Fruit fly (Drosophila melanogaster) whole organism, pupa: ENCODE data around the gene ATPsynCF6.
A peak's percentile ranks its signal among the peaks of the same experiment; 100 is the strongest.

Experiments used
- CG10348 ChIP-seq: fragments of 200-800 bp; sonication (Bioruptor generic); IDR thresholded peaks from 2 replicates; pipeline ENCODE4 v1.3.6; 2022; ENCODE audit warnings: missing biosample characterization, missing genetic modification characterization
- CG12605 ChIP-seq: fragments of 200-800 bp; sonication (Bioruptor generic); IDR thresholded peaks from 2 replicates; pipeline ENCODE4 v1.3.6; 2022; ENCODE audit warnings: missing biosample characterization, missing genetic modification characterization
- CG13204 ChIP-seq: fragments of 200-800 bp; sonication (Bioruptor generic); optimal IDR thresholded peaks from 2 replicates; lab custom pipeline; 2018; ENCODE audit warnings: missing biosample characterization, mild to moderate bottlenecking, missing genetic modification characterization, moderate library complexity
- CG17806 ChIP-seq: fragments of 200-800 bp; sonication (Bioruptor generic); optimal IDR thresholded peaks from 2 replicates; lab custom pipeline; 2018; ENCODE audit warnings: missing biosample characterization, mild to moderate bottlenecking, missing genetic modification characterization, moderate library complexity
- CG32121 ChIP-seq: fragments of 200-800 bp; sonication (Bioruptor generic); IDR thresholded peaks from 2 replicates; pipeline ENCODE4 v1.3.6; 2022; ENCODE audit warnings: missing biosample characterization, missing genetic modification characterization
- CG34367 ChIP-seq: fragments of 200-800 bp; sonication (Bioruptor generic); optimal IDR thresholded peaks from 2 replicates; lab custom pipeline; 2018; ENCODE audit warnings: missing biosample characterization, mild to moderate bottlenecking, missing genetic modification characterization
- EcR ChIP-seq: fragments of 200-800 bp; sonication (Bioruptor generic); optimal IDR thresholded peaks from 3 replicates; lab custom pipeline; 2019; ENCODE audit warnings: missing biosample characterization, missing genetic modification characterization, mild to moderate bottlenecking, moderate library complexity, missing genetic modification reagents

DNA sequence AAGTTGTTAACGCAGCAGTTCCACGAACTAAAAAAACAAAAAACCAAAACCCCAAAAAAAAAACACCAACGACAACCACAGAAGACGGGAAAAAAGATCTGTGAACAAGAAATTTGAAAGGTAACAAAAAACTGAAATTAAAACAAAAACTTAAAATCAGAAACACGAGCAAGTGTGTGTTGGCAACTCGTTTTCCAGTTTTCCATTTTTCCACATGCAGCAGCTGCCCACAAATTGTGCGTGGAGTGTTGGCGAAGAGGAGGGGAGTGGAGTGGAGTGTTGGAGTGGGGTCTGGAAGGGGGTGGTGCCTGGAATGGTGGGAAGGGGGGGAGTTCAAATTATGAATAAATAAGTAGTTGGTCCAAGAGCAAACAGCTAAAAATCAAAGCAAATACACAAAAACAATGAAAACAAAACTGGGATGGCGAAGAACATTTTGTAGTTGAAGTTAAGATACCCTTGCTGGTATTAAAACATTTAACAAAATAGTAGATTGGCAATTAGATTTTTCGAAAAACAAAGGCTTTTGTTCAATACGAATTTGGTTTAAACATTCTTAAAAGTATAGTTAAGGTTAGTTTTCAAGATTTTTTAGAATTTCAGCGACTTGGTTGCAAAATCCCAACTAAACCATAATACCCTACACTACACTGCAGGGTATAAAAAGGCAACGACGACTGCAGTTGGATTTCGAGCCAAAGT lies 22.4 kb downstream of the ATPsynCF6 start:
- TF ChIP-seq CG13204 (GFP tag; lab: Kevin White, UChicago) (no peak), CG17806 (tag; lab: Kevin White, UChicago) (peak; percentile 48), CG10348 (GFP tag; lab: Robert Waterston, UW) (no peak), CG12605 (GFP tag; lab: Robert Waterston, UW) (0 out of 2 replicates have a peak, but pooled peaks have one; percentile 29), EcR (GFP tag; lab: Kevin White, UChicago) (no peak), CG32121 (GFP tag; lab: Robert Waterston, UW) (peak; percentile 51), CG34367 (tag; lab: Kevin White, UChicago) (no peak)
